Fruit fly (Drosophila melanogaster) whole organism, wandering third instar larva: Measurements from ENCODE around the gene Diedel.

Experiments
- CrebA ChIP-seq: fragments of 200-800 bp; sonication (Bioruptor generic); optimal IDR thresholded peaks from 2 replicates; lab custom pipeline; 2016; ENCODE audit warnings: missing biosample characterization, mild to moderate bottlenecking, missing genetic modification characterization, borderline replicate concordance
- Hr78 ChIP-seq: fragments of >200 bp; optimal IDR thresholded peaks from 2 replicates; lab custom pipeline; 2017; ENCODE audit warnings: missing biosample characterization, missing genetic modification characterization
- Sp1 ChIP-seq: fragments of 200-800 bp; sonication (Bioruptor generic); optimal IDR thresholded peaks from 3 replicates; lab custom pipeline; 2019; ENCODE audit warnings: missing biosample characterization, mild to moderate bottlenecking, missing genetic modification characterization, moderate library complexity
- Vsx2 ChIP-seq: fragments of 200-300, 225-300 bp; sonication (Bioruptor generic); optimal IDR thresholded peaks from 2 replicates; lab custom pipeline; 2018; ENCODE audit warnings: missing biosample characterization, missing genetic modification characterization; ENCODE audit not compliant: partially characterized antibody
- dl ChIP-seq, 2 experiments: fragments of 175-275, 200-275 bp in 1 of 2; fragments of 200-275 bp in 1 of 2; sonication (Bioruptor generic); optimal IDR thresholded peaks; lab custom pipeline; 2018; ENCODE audit warnings: mild to moderate bottlenecking in 2 of 2, missing biosample characterization in 2 of 2, missing genetic modification characterization in 2 of 2, moderate library complexity in 2 of 2; ENCODE audit not compliant: partially characterized antibody in 2 of 2, insufficient read depth in 1 of 2
- dsf ChIP-seq: sonication (Bioruptor generic); optimal IDR thresholded peaks from 2 replicates; lab custom pipeline; 2016; ENCODE audit warnings: missing biosample characterization, missing genetic modification characterization, borderline replicate concordance
- ey ChIP-seq: fragments of 200-800 bp; sonication (Bioruptor generic); optimal IDR thresholded peaks from 2 replicates; lab custom pipeline; 2016; ENCODE audit warnings: missing biosample characterization, missing genetic modification characterization
- h ChIP-seq: fragments of 200-800 bp; sonication (Bioruptor generic); optimal IDR thresholded peaks from 3 replicates; lab custom pipeline; 2016; ENCODE audit warnings: missing biosample characterization, mild to moderate bottlenecking, missing genetic modification characterization
- lola ChIP-seq: fragments of >200 bp; optimal IDR thresholded peaks from 2 replicates; lab custom pipeline; 2017; ENCODE audit warnings: missing biosample characterization, missing genetic modification characterization
- psq ChIP-seq: fragments of 200-800 bp; sonication (Bioruptor generic); optimal IDR thresholded peaks from 3 replicates; lab custom pipeline; 2017; ENCODE audit warnings: missing biosample characterization, mild to moderate bottlenecking, missing genetic modification characterization, moderate library complexity

DNA sequence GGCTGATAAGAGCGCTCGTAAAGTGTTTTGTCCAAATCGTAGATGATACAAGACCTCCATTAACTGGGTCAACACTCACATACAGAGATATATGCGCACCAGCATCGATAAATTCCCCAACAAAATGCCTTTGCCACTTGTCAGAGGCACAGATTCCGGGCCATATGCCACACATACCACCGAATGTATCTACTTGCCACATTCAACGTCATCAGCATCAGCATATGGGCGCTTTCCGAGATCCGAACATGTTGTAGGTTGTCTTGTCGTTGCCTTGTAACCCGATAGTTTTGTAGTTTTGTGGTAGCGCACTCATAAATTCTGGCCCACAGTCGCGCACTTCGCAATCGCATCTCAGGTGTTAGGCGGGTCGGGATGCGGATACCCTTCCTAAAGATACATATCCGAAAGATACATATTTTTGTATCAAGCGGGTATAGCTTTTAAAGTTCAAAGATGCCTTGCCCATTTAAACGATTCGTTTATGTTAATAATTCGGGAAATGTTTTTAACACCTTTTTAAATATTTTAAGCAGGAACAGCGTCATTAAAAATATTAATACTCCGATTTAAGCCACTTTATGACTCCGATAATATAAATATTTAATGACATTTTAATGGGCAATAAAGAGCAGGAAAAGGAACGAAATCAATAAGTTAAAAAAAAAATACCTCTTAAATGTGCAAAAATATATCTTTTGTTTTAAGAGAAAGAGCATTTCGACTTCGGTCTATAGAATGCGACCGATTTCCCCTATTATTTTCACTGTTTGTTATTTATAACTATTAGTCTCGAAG, 30.5 kb downstream of the Diedel start:
- TF ChIP-seq h (GFP tag; lab: Kevin White, UChicago) (no peak), psq (GFP tag; lab: Kevin White, UChicago) (no peak), lola (GFP tag; lab: Kevin White, UChicago) (no peak), Hr78 (GFP tag; lab: Kevin White, UChicago) (no peak), CrebA (GFP tag; lab: Kevin White, UChicago) (no peak), dsf (GFP tag; lab: Kevin White, UChicago) (no peak), Vsx2 (no peak), ey (GFP tag; lab: Kevin White, UChicago) (no peak), dl (GFP tag; optimal IDR thresholded peaks at IDR 0.05; lab: Kevin White, UChicago; ENCODE audit: insufficient read depth in 1 of 2, partially characterized antibody in 2 of 2) (no peak), Sp1 (no peak)
